Worm (Caenorhabditis elegans) whole organism, young adult: ENCODE results near the gene oig-2.
A peak's percentile ranks its signal among the peaks of the same experiment; 100 is the strongest.

Source experiments
- B0035.1 ChIP-seq: sonication (generic microtip); optimal IDR thresholded peaks from 2 replicates; lab custom pipeline; 2016; ENCODE audit warnings: missing genetic modification characterization, mild to moderate bottlenecking, missing compliant biosample characterization, missing genotype, missing genetic modification reagents
- C17E4.6 ChIP-seq: fragments of 200-800 bp; sonication (Bioruptor generic); IDR thresholded peaks from 2 replicates; pipeline ENCODE4 v1.3.6; 2022; ENCODE audit warnings: missing genetic modification reagents, missing genetic modification characterization, missing compliant biosample characterization
- F22D6.2 ChIP-seq: sonication (generic microtip); optimal IDR thresholded peaks from 2 replicates; lab custom pipeline; 2016; ENCODE audit warnings: mild to moderate bottlenecking, missing genetic modification characterization, missing compliant biosample characterization
- F52B5.7 ChIP-seq: sonication (generic microtip); optimal IDR thresholded peaks from 2 replicates; lab custom pipeline; 2016; ENCODE audit warnings: mild to moderate bottlenecking, missing genetic modification characterization, missing compliant biosample characterization
- K11D2.4 ChIP-seq: fragments of 200-800 bp; sonication (Bioruptor generic); IDR thresholded peaks from 2 replicates; pipeline ENCODE4 v1.3.6; 2022; ENCODE audit warnings: missing genetic modification reagents, missing genetic modification characterization, missing compliant biosample characterization
- Y53G8AR.9 ChIP-seq: fragments of 200-800 bp; sonication (Bioruptor generic); conservative IDR thresholded peaks from 2 replicates; pipeline ENCODE4 v1.3.6; 2022; ENCODE audit warnings: missing genetic modification reagents, missing genetic modification characterization, missing compliant biosample characterization
- Y67H2A.10 ChIP-seq: fragments of 200-800 bp; sonication (Bioruptor generic); conservative IDR thresholded peaks from 2 replicates; pipeline ENCODE4 v1.3.6; 2022; ENCODE audit warnings: missing genetic modification reagents, missing genetic modification characterization, missing compliant biosample characterization
- Y95B8A.8 ChIP-seq: fragments of 200-800 bp; sonication (Bioruptor generic); IDR thresholded peaks from 2 replicates; pipeline ENCODE4 v1.3.6; 2022; ENCODE audit warnings: missing genetic modification reagents, missing genetic modification characterization, missing compliant biosample characterization
- akir-1 ChIP-seq: fragments of 200-800 bp; sonication (Bioruptor generic); optimal IDR thresholded peaks from 2 replicates; lab custom pipeline; 2018; ENCODE audit warnings: mild to moderate bottlenecking, missing genetic modification characterization, moderate library complexity, missing compliant biosample characterization
- bed-2 ChIP-seq: fragments of 200-800 bp; sonication (Bioruptor generic); IDR thresholded peaks from 2 replicates; pipeline ENCODE4 v1.3.6; 2022; ENCODE audit warnings: missing genetic modification reagents, missing genetic modification characterization, missing compliant biosample characterization
- ccch-3 ChIP-seq: fragments of 200-800 bp; sonication (Bioruptor generic); optimal IDR thresholded peaks from 2 replicates; lab custom pipeline; 2018; ENCODE audit warnings: mild to moderate bottlenecking, missing genetic modification characterization, missing compliant biosample characterization
- cebp-2 ChIP-seq: fragments of 200-800 bp; sonication (Bioruptor generic); IDR thresholded peaks from 2 replicates; pipeline ENCODE4 v1.3.6; 2022; ENCODE audit warnings: missing genetic modification characterization, missing compliant biosample characterization
- chd-7 ChIP-seq: sonication (generic microtip); optimal IDR thresholded peaks from 2 replicates; lab custom pipeline; 2016; ENCODE audit warnings: mild to moderate bottlenecking, missing genetic modification characterization, moderate library complexity, missing compliant biosample characterization
- die-1 ChIP-seq: sonication (generic microtip); optimal IDR thresholded peaks from 2 replicates; lab custom pipeline; 2016; ENCODE audit warnings: missing genotype, mild to moderate bottlenecking, missing genetic modification characterization, missing compliant biosample characterization
- egrh-3 ChIP-seq: fragments of 200-800 bp; sonication (Bioruptor generic); IDR thresholded peaks from 2 replicates; pipeline ENCODE4 v1.3.6; 2022; ENCODE audit warnings: missing genetic modification reagents, missing genetic modification characterization, missing compliant biosample characterization
- him-1 ChIP-seq: sonication (generic microtip); optimal IDR thresholded peaks from 2 replicates; lab custom pipeline; 2016; ENCODE audit warnings: missing genotype, missing genetic modification reagents, missing genetic modification characterization, missing compliant biosample characterization
- hlh-26 ChIP-seq: fragments of 200-800 bp; sonication (Bioruptor generic); conservative IDR thresholded peaks from 2 replicates; pipeline ENCODE4 v1.3.6; 2022; ENCODE audit warnings: missing genetic modification reagents, missing genetic modification characterization, missing compliant biosample characterization
- lin-26 ChIP-seq: fragments of 200-800 bp; sonication (Bioruptor generic); IDR thresholded peaks from 2 replicates; pipeline ENCODE4 v1.3.6; 2022; ENCODE audit warnings: missing genetic modification reagents, missing genetic modification characterization, missing compliant biosample characterization
- lin-40 ChIP-seq: sonication (generic microtip); optimal IDR thresholded peaks from 2 replicates; lab custom pipeline; 2016; ENCODE audit warnings: missing genetic modification characterization, mild to moderate bottlenecking, missing compliant biosample characterization, missing genotype, missing genetic modification reagents
- lir-1 ChIP-seq: fragments of 200-800 bp; sonication (Bioruptor generic); conservative IDR thresholded peaks from 2 replicates; pipeline ENCODE4 v1.3.6; 2022; ENCODE audit warnings: missing genetic modification reagents, missing genetic modification characterization, missing compliant biosample characterization
- lsy-27 ChIP-seq: sonication (generic microtip); optimal IDR thresholded peaks from 2 replicates; lab custom pipeline; 2017; ENCODE audit warnings: missing genetic modification characterization, mild to moderate bottlenecking, missing compliant biosample characterization, antibody characterized with exemption, missing genotype, borderline replicate concordance; ENCODE audit not compliant: insufficient read depth
- madf-10 ChIP-seq: sonication (generic microtip); optimal IDR thresholded peaks from 2 replicates; lab custom pipeline; 2016; ENCODE audit warnings: mild to moderate bottlenecking, missing genetic modification characterization, missing compliant biosample characterization
- madf-3 ChIP-seq: fragments of 200-800 bp; sonication (Bioruptor generic); IDR thresholded peaks from 2 replicates; pipeline ENCODE4 v1.3.6; 2022; ENCODE audit warnings: missing genetic modification reagents, missing genetic modification characterization, missing compliant biosample characterization
- mcd-1 ChIP-seq: fragments of 200-800 bp; sonication (Bioruptor generic); IDR thresholded peaks from 2 replicates; pipeline ENCODE4 v1.3.6; 2022; ENCODE audit warnings: missing genetic modification reagents, missing genetic modification characterization, missing compliant biosample characterization
- mxl-1 ChIP-seq: sonication (generic microtip); optimal IDR thresholded peaks from 2 replicates; lab custom pipeline; 2016; ENCODE audit warnings: missing genetic modification characterization, missing compliant biosample characterization
- nfya-2 ChIP-seq: fragments of 200-800 bp; sonication (Bioruptor generic); IDR thresholded peaks from 2 replicates; pipeline ENCODE4 v1.3.6; 2022; ENCODE audit warnings: missing genetic modification reagents, missing genetic modification characterization, missing compliant biosample characterization
- nhr-120 ChIP-seq: fragments of 200-800 bp; sonication (Bioruptor generic); IDR thresholded peaks from 2 replicates; pipeline ENCODE4 v1.3.6; 2022; ENCODE audit warnings: missing genetic modification characterization, missing compliant biosample characterization
- nhr-179 ChIP-seq: sonication (generic microtip); optimal IDR thresholded peaks from 2 replicates; lab custom pipeline; 2016; ENCODE audit warnings: mild to moderate bottlenecking, missing genetic modification characterization, missing compliant biosample characterization
- nhr-90 ChIP-seq: sonication (generic microtip); optimal IDR thresholded peaks from 2 replicates; lab custom pipeline; 2016; ENCODE audit warnings: missing genotype, mild to moderate bottlenecking, missing genetic modification characterization, missing compliant biosample characterization
- pbrm-1 ChIP-seq: fragments of 200-800 bp; sonication (Bioruptor generic); IDR thresholded peaks from 2 replicates; pipeline ENCODE4 v1.3.6; 2022; ENCODE audit warnings: missing genetic modification reagents, missing genetic modification characterization, missing compliant biosample characterization
- snpc-1.1 ChIP-seq: sonication (generic microtip); optimal IDR thresholded peaks from 2 replicates; lab custom pipeline; 2017; ENCODE audit warnings: missing genetic modification characterization, mild to moderate bottlenecking, missing compliant biosample characterization, antibody characterized with exemption, moderate library complexity, missing genotype, missing genetic modification reagents; ENCODE audit not compliant: insufficient read depth
- tlf-1 ChIP-seq: fragments of 200-800 bp; sonication (Bioruptor generic); optimal IDR thresholded peaks from 2 replicates; lab custom pipeline; 2018; ENCODE audit warnings: mild to moderate bottlenecking, missing genetic modification characterization, missing compliant biosample characterization
- unc-130 ChIP-seq: sonication (generic microtip); optimal IDR thresholded peaks from 2 replicates; lab custom pipeline; 2016; ENCODE audit warnings: missing genetic modification reagents, missing genetic modification characterization, missing compliant biosample characterization
- zfh-2 ChIP-seq: fragments of 200-800 bp; sonication (Bioruptor generic); conservative IDR thresholded peaks from 2 replicates; pipeline ENCODE4 v1.3.6; 2022; ENCODE audit warnings: missing genetic modification reagents, missing genetic modification characterization, missing compliant biosample characterization
- ztf-25 ChIP-seq: fragments of 200-800 bp; sonication (Bioruptor generic); IDR thresholded peaks from 2 replicates; pipeline ENCODE4 v1.3.6; 2022; ENCODE audit warnings: missing genetic modification reagents, missing genetic modification characterization, missing compliant biosample characterization

oig-2 gene

ce11 chrII:12990964-12991593 lies 16.9 kb downstream of the oig-2 start:
- TF ChIP-seq mxl-1 (tag; lab: Kevin White, UChicago): no peak
- TF ChIP-seq bed-2 (GFP tag; lab: Robert Waterston, UW): no peak
- no peak for TF ChIP-seq lsy-27 (tag; lab: Kevin White, UChicago)
- TF ChIP-seq mcd-1 (GFP tag; lab: Robert Waterston, UW): no peak
- TF ChIP-seq lin-40 (tag; lab: Kevin White, UChicago): no peak
- TF ChIP-seq F22D6.2 (tag; lab: Kevin White, UChicago): no peak
- no peak for TF ChIP-seq C17E4.6 (GFP tag; lab: Robert Waterston, UW)
- TF ChIP-seq Y53G8AR.9 (GFP tag; lab: Robert Waterston, UW): no peak
- no peak for TF ChIP-seq nfya-2 (GFP tag; lab: Robert Waterston, UW)
- no peak for TF ChIP-seq nhr-120 (GFP tag; lab: Robert Waterston, UW)
- no peak for TF ChIP-seq unc-130 (GFP tag; lab: Kevin White, UChicago)
- TF ChIP-seq snpc-1.1 (tag; lab: Kevin White, UChicago): no peak
- TF ChIP-seq K11D2.4 (GFP tag; lab: Robert Waterston, UW): no peak
- no peak for TF ChIP-seq tlf-1 (GFP tag; lab: Kevin White, UChicago)
- no peak for TF ChIP-seq akir-1 (GFP tag; lab: Kevin White, UChicago)
- no peak for TF ChIP-seq nhr-90 (tag; lab: Kevin White, UChicago)
- no peak for TF ChIP-seq ztf-25 (GFP tag; lab: Robert Waterston, UW)
- TF ChIP-seq cebp-2: no peak
- TF ChIP-seq, all 124 proteins: peak for 0

- TF ChIP-seq B0035.1 (tag; lab: Kevin White, UChicago): no peak
- no peak for TF ChIP-seq ccch-3 (GFP tag; lab: Kevin White, UChicago)
- no peak for TF ChIP-seq madf-3 (GFP tag; lab: Robert Waterston, UW)
- no peak for TF ChIP-seq lin-40 (tag; lab: Kevin White, UChicago)
- no peak for TF ChIP-seq him-1
- no peak for TF ChIP-seq die-1
- no peak for TF ChIP-seq lsy-27 (tag; lab: Kevin White, UChicago)
- TF ChIP-seq Y67H2A.10 (GFP tag; lab: Robert Waterston, UW): no peak
- TF ChIP-seq F52B5.7 (tag; lab: Kevin White, UChicago): no peak
- TF ChIP-seq chd-7 (tag; lab: Kevin White, UChicago): no peak
- no peak for TF ChIP-seq egrh-3 (GFP tag; lab: Robert Waterston, UW)
- no peak for TF ChIP-seq hlh-26 (GFP tag; lab: Robert Waterston, UW)
Observed at ce11 chrII:12990191-12990590, 17.8 kb downstream of the oig-2 start.

ce11 chrII:12987799-12988198 lies 20.2 kb downstream of the oig-2 start:
- no peak for TF ChIP-seq pbrm-1
- peak; percentile 87 for TF ChIP-seq zfh-2
- no peak for TF ChIP-seq cebp-2
- TF ChIP-seq nhr-179 (tag; lab: Kevin White, UChicago): no peak
- TF ChIP-seq lir-1: no peak
- no peak for TF ChIP-seq madf-10 (tag; lab: Kevin White, UChicago)
- no peak for TF ChIP-seq lin-26 (GFP tag; lab: Robert Waterston, UW)
- no peak for TF ChIP-seq Y95B8A.8 (GFP tag; lab: Robert Waterston, UW)
- TF ChIP-seq egrh-3 (GFP tag; lab: Robert Waterston, UW): peak; percentile 52; the same call in 1 of the 2 replicates
